Worm (Caenorhabditis elegans) whole organism, late embryonic: ENCODE data around the gene aman-2.

ENCODE experiments used
- lin-11 ChIP-seq: fragments of 200-800 bp; sonication (Bioruptor generic); optimal IDR thresholded peaks from 2 replicates; lab custom pipeline; 2018; ENCODE audit warnings: mild to moderate bottlenecking, missing genetic modification characterization, missing compliant biosample characterization
- nhr-232 ChIP-seq: sonication (generic microtip); optimal IDR thresholded peaks from 2 replicates; lab custom pipeline; 2016; ENCODE audit warnings: missing genetic modification characterization, missing compliant biosample characterization
- pha-4 ChIP-seq: fragments of 150-350 bp; optimal IDR thresholded peaks from 2 replicates; lab custom pipeline; 2018; ENCODE audit warnings: missing biosample characterization, missing genetic modification reagents, missing genetic modification characterization
- pqm-1 ChIP-seq: sonication (generic microtip); optimal IDR thresholded peaks from 2 replicates; lab custom pipeline; 2016; ENCODE audit warnings: missing genetic modification characterization, missing compliant biosample characterization

- TF ChIP-seq pha-4 (no peak), pqm-1 (no peak), lin-11 (tag; lab: Kevin White, UChicago) (no peak), nhr-232 (tag; lab: Kevin White, UChicago) (no peak)
Observed at ce11 chrV:11978179-11978578, 45.1 kb upstream of the aman-2 start, which contains the start of gene mif-2.
